Fruit fly (Drosophila melanogaster): ENCODE data around the gene Srp9.

The Srp9 gene

dm6 chr3L:7976081-7976483 is 39.9 kb downstream of the Srp9 start, which contains the start of the genes HP4 and CG8209 (continued):
- TF ChIP-seq Vsx2 (GFP tag; optimal IDR thresholded peaks at IDR 0.05; ENCODE audit: partially characterized antibody) (no peak), HLH106 (tag; optimal IDR thresholded peaks at IDR 0.05) (peak; percentile 84), woc (GFP tag; optimal IDR thresholded peaks at IDR 0.05) (peak; percentile 79)

DNA sequence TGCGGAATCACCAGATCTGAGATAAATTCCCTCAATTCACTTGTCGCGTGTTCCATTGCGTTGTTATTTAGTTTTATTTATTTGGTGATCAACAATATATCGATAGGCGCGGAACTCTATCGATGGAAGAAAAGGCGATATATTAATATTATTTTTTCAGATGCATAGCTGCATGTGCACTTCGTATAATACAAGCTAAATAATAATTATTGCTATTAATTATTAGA is 42.3 kb downstream of the Srp9 start, which contains the start of gene Pop4:
TSS of gene Pop4 (minus strand) at position 101 of the 227 bp plus-strand sequence.
- TF ChIP-seq sv (GFP tag; optimal IDR thresholded peaks at IDR 0.05) (no peak), sage (GFP tag; optimal IDR thresholded peaks at IDR 0.05) (peak; percentile 45)

dm6 chr3L:7978777-7979649 is 42.8 kb downstream of the Srp9 start, which contains the start of gene nmo:
Gene nmo, plus strand, starts transcription at chr3L:7979046.
- no peak for TF ChIP-seq sage (GFP tag; optimal IDR thresholded peaks at IDR 0.05)
- no peak for TF ChIP-seq N (GFP tag; optimal IDR thresholded peaks at IDR 0.05)
- no peak for TF ChIP-seq dsf (GFP tag; optimal IDR thresholded peaks at IDR 0.05; ENCODE audit: borderline replicate concordance)
- TF ChIP-seq fru (GFP tag; optimal IDR thresholded peaks at IDR 0.05) = peak; percentile 9
- peak; percentile 26 for TF ChIP-seq jim (GFP tag; optimal IDR thresholded peaks at IDR 0.05)
- peak; percentile 36 for TF ChIP-seq Hnf4 (GFP tag; optimal IDR thresholded peaks at IDR 0.05)
- TF ChIP-seq Abd-B (GFP tag; optimal IDR thresholded peaks at IDR 0.05) = no peak
- no peak for TF ChIP-seq Hr78 (GFP tag; optimal IDR thresholded peaks at IDR 0.05)
- TF ChIP-seq woc (GFP tag; optimal IDR thresholded peaks at IDR 0.05) = no peak
- no peak for TF ChIP-seq Myc (optimal IDR thresholded peaks at IDR 0.05)
- no peak for TF ChIP-seq sv (GFP tag; optimal IDR thresholded peaks at IDR 0.05)
- no peak for TF ChIP-seq CrebA (GFP tag; optimal IDR thresholded peaks at IDR 0.05; ENCODE audit: borderline replicate concordance)
- no peak for TF ChIP-seq Mio (GFP tag; optimal IDR thresholded peaks at IDR 0.05)
- no peak for TF ChIP-seq tai (GFP tag; optimal IDR thresholded peaks at IDR 0.05)
- TF ChIP-seq Sp1 (GFP tag; optimal IDR thresholded peaks at IDR 0.05) = peak; percentile 41
- TF ChIP-seq dmrt93B (GFP tag; optimal IDR thresholded peaks at IDR 0.05) = no peak
- TF ChIP-seq Dfd (GFP tag; optimal IDR thresholded peaks at IDR 0.05) = no peak
- TF ChIP-seq lola (GFP tag; optimal IDR thresholded peaks at IDR 0.05) = no peak
- TF ChIP-seq Dif (GFP tag; optimal IDR thresholded peaks at IDR 0.05; ENCODE audit: partially characterized antibody) = no peak
- TF ChIP-seq pan (optimal IDR thresholded peaks at IDR 0.05) = no peak
- peak; percentile 16 for TF ChIP-seq CG9705 (GFP tag; optimal IDR thresholded peaks at IDR 0.05)
- TF ChIP-seq OdsH (GFP tag; optimal IDR thresholded peaks at IDR 0.05) = peak; percentile 13
- TF ChIP-seq rgr (GFP tag; optimal IDR thresholded peaks at IDR 0.05) = peak; percentile 27
- TF ChIP-seq HLH106 (tag; optimal IDR thresholded peaks at IDR 0.05) = no peak
- TF ChIP-seq Hr83 (GFP tag; optimal IDR thresholded peaks at IDR 0.05; ENCODE audit: poor library complexity, severe bottlenecking) = peak; percentile 92
- no peak for TF ChIP-seq usp (GFP tag; optimal IDR thresholded peaks at IDR 0.05)
- TF ChIP-seq brk (GFP tag; optimal IDR thresholded peaks at IDR 0.05) = no peak
- TF ChIP-seq br (GFP tag; optimal IDR thresholded peaks at IDR 0.05) = no peak
- TF ChIP-seq psq (GFP tag; optimal IDR thresholded peaks at IDR 0.05) = no peak
- TF ChIP-seq Jra (GFP tag; optimal IDR thresholded peaks at IDR 0.05) = no peak
- no peak for TF ChIP-seq Vsx2 (GFP tag; optimal IDR thresholded peaks at IDR 0.05; ENCODE audit: partially characterized antibody)
- peak in 1 of 2 experiments; percentile 21 for TF ChIP-seq foxo (GFP tag; optimal IDR thresholded peaks at IDR 0.05)
- TF ChIP-seq h (GFP tag; optimal IDR thresholded peaks at IDR 0.05) = peak; percentile 51
- no peak for TF ChIP-seq dl (GFP tag; optimal IDR thresholded peaks at IDR 0.05; ENCODE audit: insufficient read depth in 1 of 2, partially characterized antibody in 2 of 2)
- no peak for TF ChIP-seq GATAd (GFP tag; optimal IDR thresholded peaks at IDR 0.05)
